Worm (Caenorhabditis elegans) whole organism, L2 larva: Measurements from ENCODE around the gene fah-1.

Experiments
- ama-1 ChIP-seq: fragments of 150-350 bp; optimal IDR thresholded peaks from 2 replicates; lab custom pipeline; 2018; ENCODE audit warnings: inconsistent platforms
- ceh-82 ChIP-seq: fragments of 150-350 bp; optimal IDR thresholded peaks from 2 replicates; lab custom pipeline; 2014; ENCODE audit warnings: missing biosample characterization, missing genetic modification characterization
- lin-11 ChIP-seq: fragments of 150-350 bp; sonication (generic microtip); optimal IDR thresholded peaks from 2 replicates; lab custom pipeline; 2014; ENCODE audit warnings: missing biosample characterization, missing genetic modification characterization, inconsistent platforms, mixed read lengths
- lin-39 ChIP-seq: fragments of 150-350 bp; optimal IDR thresholded peaks from 2 replicates; lab custom pipeline; 2014; ENCODE audit warnings: missing biosample characterization, missing genetic modification reagents, missing genetic modification characterization
- mdl-1 ChIP-seq, 2 experiments: fragments of 150-350 bp in 1 of 2; sonication (generic microtip) in 1 of 2; optimal IDR thresholded peaks; 2 replicates each; lab custom pipeline; 2017; ENCODE audit warnings: missing biosample characterization in 2 of 2, missing genetic modification characterization in 2 of 2
- nhr-11 ChIP-seq: fragments of 150-350 bp; optimal IDR thresholded peaks from 2 replicates; lab custom pipeline; 2014; ENCODE audit warnings: missing biosample characterization, missing genetic modification characterization
- nhr-237 ChIP-seq: fragments of 150-350 bp; optimal IDR thresholded peaks from 2 replicates; lab custom pipeline; 2014; ENCODE audit warnings: missing biosample characterization, missing genetic modification characterization
- sma-9 ChIP-seq, 2 experiments: fragments of 150-350 bp in 1 of 2; sonication (generic microtip) in 1 of 2; optimal IDR thresholded peaks; 2 replicates each; lab custom pipeline; 2014 to 2016; ENCODE audit warnings: missing genetic modification characterization in 2 of 2, mild to moderate bottlenecking in 1 of 2, missing biosample characterization in 1 of 2, missing compliant biosample characterization in 1 of 2, missing genetic modification reagents in 1 of 2, moderate library complexity in 1 of 2
- unc-62 ChIP-seq: fragments of 150-350 bp; optimal IDR thresholded peaks from 2 replicates; lab custom pipeline; 2014; ENCODE audit warnings: missing biosample characterization, missing genetic modification reagents, missing genetic modification characterization
- ztf-11 ChIP-seq: sonication (generic microtip); optimal IDR thresholded peaks from 2 replicates; lab custom pipeline; 2017; ENCODE audit warnings: missing biosample characterization, missing genetic modification characterization

- no peak for TF ChIP-seq nhr-237 (tag; lab: Kevin White, UChicago)
- no peak for TF ChIP-seq lin-39 (tag; lab: Kevin White, UChicago)
- TF ChIP-seq ztf-11 (tag; lab: Kevin White, UChicago), result no peak
- TF ChIP-seq nhr-11 (tag; lab: Kevin White, UChicago), result no peak
- TF ChIP-seq ceh-82, result no peak
- no peak for TF ChIP-seq unc-62 (GFP tag; lab: Kevin White, UChicago)
- no peak for TF ChIP-seq sma-9 (GFP tag; optimal IDR thresholded peaks at IDR 0.05; lab: Kevin White, UChicago)
- no peak for TF ChIP-seq sma-9 (tag; optimal IDR thresholded peaks at IDR 0.05; lab: Kevin White, UChicago)
- no peak for TF ChIP-seq lin-11
- no peak for TF ChIP-seq mdl-1 (tag; optimal IDR thresholded peaks at IDR 0.05; lab: Kevin White, UChicago)
- TF ChIP-seq ama-1 (lab: Kevin White, UChicago), result no peak
Measured at ce11 chrX:6476540-6476939, 27.8 kb upstream of the fah-1 start, which contains the start of gene C15B12.1.
